Worm (Caenorhabditis elegans): ENCODE measurements around the gene cpt-6.

DNA sequence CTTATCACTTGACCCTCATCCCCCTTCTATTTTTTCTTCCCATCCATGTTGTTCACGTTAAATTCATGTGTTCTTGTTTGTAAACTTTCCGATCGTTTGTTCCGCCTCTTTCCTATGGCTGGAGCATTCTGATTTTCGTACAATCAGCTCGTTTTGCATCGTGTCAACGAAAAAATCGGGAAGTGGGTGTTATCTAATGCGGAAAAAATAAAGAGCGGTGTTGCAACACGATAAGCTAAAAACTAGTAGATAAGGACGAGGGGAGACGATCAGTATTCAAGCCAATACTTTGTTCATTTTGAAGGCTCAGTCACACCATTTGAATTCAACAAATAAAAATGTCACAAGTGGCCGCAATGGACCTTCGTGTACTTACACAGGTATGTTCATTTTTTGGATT, 31.0 kb upstream of the cpt-6 start, which contains the start of gene acs-1:
- no peak for TF ChIP-seq him-1 (tag; optimal IDR thresholded peaks at IDR 0.05)
- no peak for TF ChIP-seq W03F9.2 (tag; optimal IDR thresholded peaks at IDR 0.05)
- no peak for TF ChIP-seq dao-5 (tag; optimal IDR thresholded peaks at IDR 0.05)

Measured in whole organism, L4/young adult.